Fruit fly (Drosophila melanogaster) whole organism, pupa: Measurements from ENCODE around the gene chas.

ENCODE experiments used
- CG12605 ChIP-seq: fragments of 200-800 bp; sonication (Bioruptor generic); IDR thresholded peaks from 2 replicates; pipeline ENCODE4 v1.3.6; 2022; ENCODE audit warnings: missing biosample characterization, missing genetic modification characterization
- CG13204 ChIP-seq: fragments of 200-800 bp; sonication (Bioruptor generic); optimal IDR thresholded peaks from 2 replicates; lab custom pipeline; 2018; ENCODE audit warnings: missing biosample characterization, mild to moderate bottlenecking, missing genetic modification characterization, moderate library complexity
- CG14655 ChIP-seq: fragments of 200-800 bp; sonication (Bioruptor generic); optimal IDR thresholded peaks from 3 replicates; lab custom pipeline; 2017; ENCODE audit warnings: mild to moderate bottlenecking, missing biosample characterization, missing genetic modification reagents, missing genetic modification characterization
- CG17806 ChIP-seq: fragments of 200-800 bp; sonication (Bioruptor generic); optimal IDR thresholded peaks from 2 replicates; lab custom pipeline; 2018; ENCODE audit warnings: missing biosample characterization, mild to moderate bottlenecking, missing genetic modification characterization, moderate library complexity
- CG34367 ChIP-seq: fragments of 200-800 bp; sonication (Bioruptor generic); optimal IDR thresholded peaks from 2 replicates; lab custom pipeline; 2018; ENCODE audit warnings: missing biosample characterization, mild to moderate bottlenecking, missing genetic modification characterization
- CG4496 ChIP-seq: fragments of 200-800 bp; sonication (Bioruptor generic); IDR thresholded peaks from 3 replicates; pipeline ENCODE4 v1.3.6; 2022; ENCODE audit warnings: missing biosample characterization, missing genetic modification characterization
- CG8159 ChIP-seq: fragments of 200-800 bp; sonication (Bioruptor generic); optimal IDR thresholded peaks from 3 replicates; lab custom pipeline; 2018; ENCODE audit warnings: missing biosample characterization, mild to moderate bottlenecking, missing genetic modification characterization, moderate library complexity
- CG9948 ChIP-seq: fragments of 200-800 bp; sonication (Bioruptor generic); optimal IDR thresholded peaks from 2 replicates; lab custom pipeline; 2018; ENCODE audit warnings: missing biosample characterization, mild to moderate bottlenecking, missing genetic modification characterization, moderate library complexity
- D1 ChIP-seq: fragments of 200-800 bp; sonication (Bioruptor generic); optimal IDR thresholded peaks from 2 replicates; lab custom pipeline; 2018; ENCODE audit warnings: missing biosample characterization, mild to moderate bottlenecking, missing genetic modification characterization, moderate library complexity
- EcR ChIP-seq: fragments of 200-800 bp; sonication (Bioruptor generic); optimal IDR thresholded peaks from 3 replicates; lab custom pipeline; 2019; ENCODE audit warnings: missing biosample characterization, missing genetic modification characterization, mild to moderate bottlenecking, moderate library complexity, missing genetic modification reagents
- Ets98B ChIP-seq: fragments of 200-800 bp; sonication (Bioruptor generic); IDR thresholded peaks from 2 replicates; pipeline ENCODE4 v1.3.6; 2022; ENCODE audit warnings: missing biosample characterization, missing genetic modification characterization
- Pif1B ChIP-seq: fragments of 200-800 bp; sonication (Bioruptor generic); optimal IDR thresholded peaks from 3 replicates; lab custom pipeline; 2016; ENCODE audit warnings: missing biosample characterization, missing genetic modification characterization
- fd96Ca ChIP-seq: fragments of 200-800 bp; sonication (Bioruptor generic); IDR thresholded peaks from 3 replicates; pipeline ENCODE4 v1.3.6; 2022; ENCODE audit warnings: missing biosample characterization, missing genetic modification characterization
- rn ChIP-seq: fragments of 200-800 bp; sonication (Bioruptor generic); IDR thresholded peaks from 2 replicates; pipeline ENCODE4 v1.3.6; 2022; ENCODE audit warnings: missing biosample characterization, missing genetic modification characterization

DNA sequence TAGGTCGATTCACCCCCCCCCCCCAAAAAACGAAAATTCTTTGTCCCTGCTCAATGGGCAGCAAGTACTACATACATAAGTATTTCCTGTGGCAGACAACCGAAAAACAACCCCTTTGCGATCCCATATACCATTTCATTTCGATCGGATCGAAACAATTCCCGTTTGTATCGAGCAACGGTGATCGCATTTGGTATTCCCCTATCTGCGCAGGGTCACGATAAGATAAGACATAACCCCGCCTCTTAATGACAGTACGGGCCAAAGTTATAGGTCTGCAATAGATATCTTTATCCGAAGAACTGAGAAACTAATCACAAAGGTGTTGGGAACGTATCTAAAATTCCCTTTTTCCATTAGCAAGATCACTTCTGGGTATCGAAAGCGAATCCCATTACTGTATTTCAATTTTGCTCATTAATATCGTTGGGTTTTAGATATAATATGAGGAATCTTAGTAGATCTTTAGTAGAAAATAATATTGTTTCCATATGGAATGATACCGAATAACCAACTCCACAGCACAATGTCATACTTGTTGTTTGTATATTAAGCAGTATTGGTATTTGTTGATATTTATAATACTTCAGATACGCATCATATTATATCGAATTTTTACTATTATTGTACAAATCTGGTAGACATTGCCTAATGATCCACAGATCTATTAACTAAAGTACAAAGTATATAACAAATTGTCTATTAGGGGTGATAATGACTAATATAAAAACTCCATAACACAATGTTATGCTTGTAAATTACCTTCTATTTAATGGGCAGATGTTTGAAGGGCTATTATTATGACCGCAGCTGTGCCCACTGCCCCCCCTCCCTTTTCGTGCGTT is 42.7 kb upstream of the chas start:
- TF ChIP-seq Ets98B: no peak
- no peak for TF ChIP-seq EcR
- TF ChIP-seq fd96Ca (GFP tag; lab: Robert Waterston, UW): no peak
- no peak for TF ChIP-seq CG13204 (GFP tag; lab: Kevin White, UChicago)
- TF ChIP-seq CG14655 (GFP tag; lab: Kevin White, UChicago): no peak
- no peak for TF ChIP-seq Pif1B (GFP tag; lab: Kevin White, UChicago)
- no peak for TF ChIP-seq CG4496 (GFP tag; lab: Robert Waterston, UW)
- no peak for TF ChIP-seq rn (GFP tag; lab: Robert Waterston, UW)
- TF ChIP-seq CG17806: no peak
- no peak for TF ChIP-seq D1
- TF ChIP-seq CG12605 (GFP tag; lab: Robert Waterston, UW): no peak
- no peak for TF ChIP-seq CG9948
- TF ChIP-seq CG34367 (tag; lab: Kevin White, UChicago): no peak
- no peak for TF ChIP-seq CG8159 (tag; lab: Kevin White, UChicago)
